Worm (Caenorhabditis elegans) whole organism, mixed stage, embryonic: ENCODE measurements around the gene tank-1.

Experiments used
- M03D4.4 ChIP-seq: sonication (generic microtip); optimal IDR thresholded peaks from 2 replicates; lab custom pipeline; 2017; ENCODE audit warnings: mild to moderate bottlenecking, missing genetic modification characterization, missing compliant biosample characterization
- bed-3 ChIP-seq: fragments of 200-800 bp; sonication (Bioruptor generic); optimal IDR thresholded peaks from 3 replicates; lab custom pipeline; 2018; ENCODE audit warnings: mild to moderate bottlenecking, missing genetic modification characterization, moderate library complexity, missing compliant biosample characterization
- blmp-1 ChIP-seq: fragments of 150-350 bp; optimal IDR thresholded peaks from 2 replicates; lab custom pipeline; 2014; ENCODE audit warnings: missing biosample characterization, missing genetic modification characterization
- ceh-39 ChIP-seq: fragments of 150-350 bp; optimal IDR thresholded peaks from 2 replicates; lab custom pipeline; 2014; ENCODE audit warnings: missing biosample characterization, missing genetic modification characterization
- ceh-43 ChIP-seq: fragments of 200-800 bp; sonication (Bioruptor generic); optimal IDR thresholded peaks from 2 replicates; lab custom pipeline; 2018; ENCODE audit warnings: mild to moderate bottlenecking, missing genetic modification characterization, moderate library complexity, missing compliant biosample characterization
- ceh-83 ChIP-seq: fragments of 200-800 bp; sonication (Bioruptor generic); optimal IDR thresholded peaks from 2 replicates; lab custom pipeline; 2018; ENCODE audit warnings: mild to moderate bottlenecking, missing genetic modification characterization, missing compliant biosample characterization
- ces-1 ChIP-seq: fragments of 150-350 bp; optimal IDR thresholded peaks from 2 replicates; lab custom pipeline; 2014; ENCODE audit warnings: missing biosample characterization, missing genetic modification reagents, missing genetic modification characterization
- cnd-1 ChIP-seq: fragments of 200-800 bp; sonication (Bioruptor generic); optimal IDR thresholded peaks from 2 replicates; lab custom pipeline; 2018; ENCODE audit warnings: mild to moderate bottlenecking, missing genetic modification characterization, missing compliant biosample characterization
- elt-1 ChIP-seq: sonication (generic microtip); optimal IDR thresholded peaks from 2 replicates; lab custom pipeline; 2017; ENCODE audit warnings: missing genetic modification characterization, mild to moderate bottlenecking, missing compliant biosample characterization, antibody characterized with exemption, moderate library complexity, borderline replicate concordance; ENCODE audit not compliant: insufficient read depth
- flh-1 ChIP-seq: fragments of 200-800 bp; sonication (Bioruptor generic); optimal IDR thresholded peaks from 2 replicates; lab custom pipeline; 2018; ENCODE audit warnings: mild to moderate bottlenecking, missing genetic modification characterization, moderate library complexity, missing compliant biosample characterization
- ham-2 ChIP-seq: fragments of 200-800 bp; sonication (Bioruptor generic); optimal IDR thresholded peaks from 2 replicates; lab custom pipeline; 2018; ENCODE audit warnings: mild to moderate bottlenecking, missing genetic modification characterization, missing compliant biosample characterization
- hlh-1 ChIP-seq: fragments of 150-350 bp; optimal IDR thresholded peaks from 2 replicates; lab custom pipeline; 2014; ENCODE audit warnings: missing biosample characterization, missing genetic modification reagents, missing genetic modification characterization
- lin-13 ChIP-seq: fragments of 150-350 bp; optimal IDR thresholded peaks from 2 replicates; lab custom pipeline; 2014; ENCODE audit warnings: missing biosample characterization, missing genetic modification characterization
- lin-32 ChIP-seq: fragments of 200-800 bp; sonication (Bioruptor generic); optimal IDR thresholded peaks from 2 replicates; lab custom pipeline; 2018; ENCODE audit warnings: mild to moderate bottlenecking, missing genetic modification characterization, missing compliant biosample characterization
- lsy-2 ChIP-seq: fragments of 150-350 bp; optimal IDR thresholded peaks from 2 replicates; lab custom pipeline; 2014; ENCODE audit warnings: missing biosample characterization, missing genetic modification characterization
- mab-5 ChIP-seq: fragments of 150-350 bp; optimal IDR thresholded peaks from 2 replicates; lab custom pipeline; 2014; ENCODE audit warnings: missing biosample characterization, missing genetic modification characterization
- mep-1 ChIP-seq: fragments of 150-350 bp; optimal IDR thresholded peaks from 2 replicates; lab custom pipeline; 2017; ENCODE audit warnings: missing biosample characterization, missing genetic modification reagents, missing genetic modification characterization, inconsistent platforms
- mls-2 ChIP-seq: sonication (generic microtip); optimal IDR thresholded peaks from 2 replicates; lab custom pipeline; 2016; ENCODE audit warnings: mild to moderate bottlenecking, missing genetic modification characterization, moderate library complexity, missing compliant biosample characterization
- nhr-12 ChIP-seq: fragments of 150-350 bp; optimal IDR thresholded peaks from 2 replicates; lab custom pipeline; 2014; ENCODE audit warnings: missing biosample characterization, missing genetic modification characterization
- nhr-2 ChIP-seq: fragments of 150-350 bp; optimal IDR thresholded peaks from 2 replicates; lab custom pipeline; 2014; ENCODE audit warnings: missing biosample characterization, missing genetic modification characterization
- nhr-237 ChIP-seq: fragments of 150-350 bp; optimal IDR thresholded peaks from 2 replicates; lab custom pipeline; 2014; ENCODE audit warnings: missing biosample characterization, missing genetic modification characterization
- nhr-28 ChIP-seq: fragments of 150-350 bp; optimal IDR thresholded peaks from 2 replicates; lab custom pipeline; 2014; ENCODE audit warnings: missing biosample characterization, missing genetic modification characterization
- nhr-76 ChIP-seq: sonication (generic microtip); optimal IDR thresholded peaks from 2 replicates; lab custom pipeline; 2017; ENCODE audit warnings: missing biosample characterization, missing genetic modification characterization
- pha-4 ChIP-seq: fragments of 150-350 bp; optimal IDR thresholded peaks from 2 replicates; lab custom pipeline; 2018; ENCODE audit warnings: missing biosample characterization, missing genetic modification reagents, missing genetic modification characterization
- sem-2 ChIP-seq: fragments of 200-800 bp; sonication (Bioruptor generic); optimal IDR thresholded peaks from 2 replicates; lab custom pipeline; 2018; ENCODE audit warnings: mild to moderate bottlenecking, missing genetic modification characterization, missing compliant biosample characterization
- snpc-4 ChIP-seq: fragments of 150-350 bp; optimal IDR thresholded peaks from 2 replicates; lab custom pipeline; 2014; ENCODE audit warnings: missing biosample characterization, missing genetic modification characterization
- sptf-1 ChIP-seq: sonication (generic microtip); optimal IDR thresholded peaks from 2 replicates; lab custom pipeline; 2017; ENCODE audit warnings: mild to moderate bottlenecking, missing genetic modification characterization, moderate library complexity, missing compliant biosample characterization
- tbx-8 ChIP-seq: fragments of 200-800 bp; sonication (Bioruptor generic); optimal IDR thresholded peaks from 2 replicates; lab custom pipeline; 2018; ENCODE audit warnings: mild to moderate bottlenecking, missing genetic modification characterization, moderate library complexity, missing compliant biosample characterization
- unc-120 ChIP-seq: sonication (generic microtip); optimal IDR thresholded peaks from 2 replicates; lab custom pipeline; 2017; ENCODE audit warnings: missing genetic modification characterization, missing compliant biosample characterization; ENCODE audit not compliant: poor library complexity, severe bottlenecking
- unc-39 ChIP-seq: fragments of 150-350 bp; optimal IDR thresholded peaks from 2 replicates; lab custom pipeline; 2014; ENCODE audit warnings: missing biosample characterization, missing genetic modification characterization
- unc-62 ChIP-seq: fragments of 150-350 bp; optimal IDR thresholded peaks from 2 replicates; lab custom pipeline; 2014; ENCODE audit warnings: missing biosample characterization, missing genetic modification reagents, missing genetic modification characterization
- zip-8 ChIP-seq: fragments of 150-350 bp; optimal IDR thresholded peaks from 2 replicates; lab custom pipeline; 2014; ENCODE audit warnings: missing biosample characterization, missing genetic modification characterization
- ztf-11 ChIP-seq: fragments of 150-350 bp; optimal IDR thresholded peaks from 2 replicates; lab custom pipeline; 2014; ENCODE audit warnings: missing biosample characterization, missing genetic modification characterization

Gene tank-1

ce11 chrV:1263939-1264823 is 21.3 kb downstream of the tank-1 start, which contains the start of the genes rab-1 and C39F7.5:
TSS of gene rab-1 (minus strand) at chrV:1263989.
TSS of gene C39F7.5 (plus strand) at chrV:1264773.
- TF ChIP-seq blmp-1 (tag; lab: Kevin White, UChicago) (no peak), hlh-1 (no peak), lsy-2 (tag; lab: Kevin White, UChicago) (peak; percentile 42), mab-5 (tag; lab: Kevin White, UChicago) (no peak), unc-62 (no peak), snpc-4 (no peak), mls-2 (tag; lab: Kevin White, UChicago) (no peak), ham-2 (GFP tag; lab: Kevin White, UChicago) (peak; percentile 65), elt-1 (tag; lab: Kevin White, UChicago) (no peak), ztf-11 (tag; lab: Kevin White, UChicago) (no peak), lin-13 (tag; lab: Kevin White, UChicago) (peak; percentile 10), M03D4.4 (tag; lab: Kevin White, UChicago) (no peak), sptf-1 (peak; percentile 12), unc-120 (no peak), sem-2 (GFP tag; lab: Kevin White, UChicago) (no peak), ces-1 (GFP tag; lab: Kevin White, UChicago) (peak; percentile 56), mep-1 (tag; lab: Kevin White, UChicago) (peak; percentile 84), nhr-2 (tag; lab: Kevin White, UChicago) (no peak), unc-39 (tag; lab: Kevin White, UChicago) (no peak), tbx-8 (GFP tag; lab: Kevin White, UChicago) (no peak), nhr-76 (tag; lab: Kevin White, UChicago) (no peak), bed-3 (GFP tag; lab: Kevin White, UChicago) (no peak), lin-32 (GFP tag; lab: Kevin White, UChicago) (no peak), ceh-39 (tag; lab: Kevin White, UChicago) (peak; percentile 11), ceh-83 (no peak), nhr-28 (no peak), nhr-12 (tag; lab: Kevin White, UChicago) (no peak), zip-8 (tag; lab: Kevin White, UChicago) (no peak), cnd-1 (no peak), pha-4 (tag; lab: Kevin White, UChicago) (peak; percentile 41)

ce11 chrV:1263078-1263732 is 22.3 kb downstream of the tank-1 start:
- TF ChIP-seq elt-1 (tag; lab: Kevin White, UChicago): no peak
- no peak for TF ChIP-seq flh-1
- TF ChIP-seq nhr-237 (tag; lab: Kevin White, UChicago): no peak
- TF ChIP-seq nhr-28: no peak
- no peak for TF ChIP-seq sptf-1

- no peak for TF ChIP-seq nhr-28
- TF ChIP-seq lin-32 (GFP tag; lab: Kevin White, UChicago): no peak
- no peak for TF ChIP-seq ces-1 (GFP tag; lab: Kevin White, UChicago)
Measured at ce11 chrV:1262036-1262435, 23.5 kb downstream of the tank-1 start.

- TF ChIP-seq M03D4.4 (tag; lab: Kevin White, UChicago) (no peak), hlh-1 (no peak), nhr-12 (tag; lab: Kevin White, UChicago) (no peak), sptf-1 (no peak), ceh-83 (no peak), nhr-237 (tag; lab: Kevin White, UChicago) (no peak), nhr-2 (tag; lab: Kevin White, UChicago) (no peak), bed-3 (GFP tag; lab: Kevin White, UChicago) (no peak), ztf-11 (tag; lab: Kevin White, UChicago) (no peak), ham-2 (GFP tag; lab: Kevin White, UChicago) (no peak), mls-2 (tag; lab: Kevin White, UChicago) (no peak), sem-2 (GFP tag; lab: Kevin White, UChicago) (no peak), blmp-1 (tag; lab: Kevin White, UChicago) (no peak), flh-1 (no peak), elt-1 (tag; lab: Kevin White, UChicago) (no peak), pha-4 (tag; lab: Kevin White, UChicago) (no peak), zip-8 (tag; lab: Kevin White, UChicago) (no peak), ceh-43 (GFP tag; lab: Kevin White, UChicago) (no peak), ces-1 (GFP tag; lab: Kevin White, UChicago) (no peak)
- TF ChIP-seq, all 35 proteins: peak for 0
Measured at ce11 chrV:1260042-1260441, 25.5 kb downstream of the tank-1 start, which contains the start of gene C39F7.1. TSS of gene C39F7.1 (plus strand) at chrV:1260342.
